Fruit fly (Drosophila melanogaster) whole organism, pupa: ENCODE results near the gene CG31636.
A peak's percentile ranks its signal among the peaks of the same experiment; 100 is the strongest.

Source experiments
- CG8159 ChIP-seq: fragments of 200-800 bp; sonication (Bioruptor generic); optimal IDR thresholded peaks from 3 replicates; lab custom pipeline; 2018; ENCODE audit warnings: missing biosample characterization, mild to moderate bottlenecking, missing genetic modification characterization, moderate library complexity
- CG9948 ChIP-seq: fragments of 200-800 bp; sonication (Bioruptor generic); optimal IDR thresholded peaks from 2 replicates; lab custom pipeline; 2018; ENCODE audit warnings: missing biosample characterization, mild to moderate bottlenecking, missing genetic modification characterization, moderate library complexity
- Snoo ChIP-seq: fragments of 200-800 bp; sonication (Bioruptor generic); optimal IDR thresholded peaks from 3 replicates; lab custom pipeline; 2017; ENCODE audit warnings: missing biosample characterization, mild to moderate bottlenecking, missing genetic modification characterization, inconsistent platforms

- peak; percentile 79 for TF ChIP-seq Snoo
- TF ChIP-seq CG8159 (tag; lab: Kevin White, UChicago): no peak
- no peak for TF ChIP-seq CG9948 (tag; lab: Kevin White, UChicago)
These were observed 26.3 kb upstream of the CG31636 start, which contains the start of gene Nhe3 for dm6 chr2L:6683992-6684882.
